Fruit fly (Drosophila melanogaster) whole organism, prepupa: ENCODE data around the gene CG14053.

Experiments used
- CG11762 ChIP-seq: fragments of 200-800 bp; sonication (Bioruptor generic); optimal IDR thresholded peaks from 3 replicates; lab custom pipeline; 2016; ENCODE audit warnings: missing biosample characterization, missing genetic modification characterization; ENCODE audit not compliant: insufficient read depth
- CG6163 ChIP-seq: fragments of 200-800 bp; sonication (Bioruptor generic); IDR thresholded peaks from 3 replicates; pipeline ENCODE4 v1.3.6; 2022; ENCODE audit warnings: missing biosample characterization, missing genetic modification characterization
- CG8319 ChIP-seq: fragments of 200-800 bp; sonication (Bioruptor generic); optimal IDR thresholded peaks from 3 replicates; lab custom pipeline; 2016; ENCODE audit warnings: missing biosample characterization, missing genetic modification characterization
- CG8632 ChIP-seq: fragments of 200-800 bp; sonication (Bioruptor generic); optimal IDR thresholded peaks from 3 replicates; lab custom pipeline; 2016; ENCODE audit warnings: missing biosample characterization, missing genetic modification characterization
- CG9139 ChIP-seq: fragments of 200-800 bp; sonication (Bioruptor generic); optimal IDR thresholded peaks from 3 replicates; lab custom pipeline; 2017; ENCODE audit warnings: missing biosample characterization, mild to moderate bottlenecking, missing genetic modification characterization
- Eip78C ChIP-seq: fragments of 200-800 bp; sonication (Bioruptor generic); peaks from one replicate; lab custom pipeline; 2016; ENCODE audit warnings: missing biosample characterization, missing genetic modification characterization
- Gug ChIP-seq: fragments of 200-800 bp; sonication (Bioruptor generic); IDR thresholded peaks from 2 replicates; pipeline ENCODE4 v1.3.6; 2022; ENCODE audit warnings: missing biosample characterization, missing genetic modification characterization
- cyc ChIP-seq: fragments of 200-800 bp; sonication (Bioruptor generic); optimal IDR thresholded peaks from 3 replicates; lab custom pipeline; 2016; ENCODE audit warnings: missing biosample characterization, missing genetic modification characterization
- dsx ChIP-seq: fragments of 200-800 bp; optimal IDR thresholded peaks from 3 replicates; lab custom pipeline; 2019; ENCODE audit warnings: missing biosample characterization, mild to moderate bottlenecking, missing genetic modification characterization, moderate library complexity; ENCODE audit not compliant: poor library complexity, severe bottlenecking
- pdm3 ChIP-seq: fragments of 200-800 bp; sonication (Bioruptor generic); optimal IDR thresholded peaks from 3 replicates; lab custom pipeline; 2016; ENCODE audit warnings: missing biosample characterization, missing genetic modification characterization
- spab ChIP-seq: fragments of 200-800 bp; sonication (Bioruptor generic); optimal IDR thresholded peaks from 2 replicates; lab custom pipeline; 2017; ENCODE audit warnings: missing biosample characterization, mild to moderate bottlenecking, missing genetic modification characterization, missing genetic modification reagents

DNA sequence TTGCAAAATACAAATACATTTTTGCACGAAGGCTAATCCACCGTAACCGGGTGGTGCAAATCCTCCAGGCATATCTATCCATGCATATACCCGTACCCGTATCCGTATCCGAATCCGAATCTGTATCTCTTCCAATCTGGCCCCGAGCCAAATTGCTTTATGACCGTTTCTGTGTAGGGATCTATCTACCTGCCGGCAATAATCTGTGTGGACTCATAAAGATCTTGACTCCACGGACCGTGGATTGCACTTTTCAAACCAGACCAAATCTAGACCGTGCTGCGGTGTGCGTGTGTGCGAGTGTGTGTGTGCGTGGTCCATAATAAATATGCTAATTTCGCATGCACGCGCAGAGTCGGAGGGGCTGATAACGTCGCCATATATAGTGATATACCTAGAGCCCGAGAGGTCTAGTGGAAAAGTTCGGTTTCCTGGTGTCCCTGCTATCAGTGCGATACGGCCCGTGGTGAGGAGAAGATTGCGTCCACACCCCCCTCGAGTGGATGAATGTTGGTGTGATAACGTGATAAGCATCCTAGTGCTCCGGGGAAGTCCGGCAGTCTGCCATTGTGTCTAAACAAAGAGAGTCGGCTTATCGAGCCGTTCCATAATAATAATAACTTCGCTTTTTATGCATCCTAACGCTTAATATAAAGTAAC is 51.3 kb downstream of the CG14053 start:
- TF ChIP-seq spab (GFP tag; lab: Kevin White, UChicago) (no peak), CG6163 (GFP tag; lab: Robert Waterston, UW) (no peak), CG8632 (no peak), CG11762 (GFP tag; lab: Kevin White, UChicago) (no peak), CG8319 (no peak), dsx (GFP tag; lab: Kevin White, UChicago) (no peak), pdm3 (GFP tag; lab: Kevin White, UChicago) (no peak), CG9139 (GFP tag; lab: Kevin White, UChicago) (no peak), Gug (no peak), Eip78C (GFP tag; lab: Kevin White, UChicago) (no peak), cyc (no peak)
